Worm (Caenorhabditis elegans) whole organism, L4 larva: ENCODE results near the gene hot-2.

Experiments
- F26F4.8 ChIP-seq: fragments of 200-800 bp; sonication (Bioruptor generic); conservative IDR thresholded peaks from 2 replicates; pipeline ENCODE4 v1.3.6; 2022; ENCODE audit warnings: missing genetic modification characterization, missing compliant biosample characterization
- T26A8.4 ChIP-seq: fragments of 200-800 bp; sonication (Bioruptor generic); IDR thresholded peaks from 2 replicates; pipeline ENCODE4 v1.3.6; 2022; ENCODE audit warnings: missing genetic modification characterization, missing compliant biosample characterization
- aha-1 ChIP-seq: fragments of 150-350 bp; peaks from one replicate; lab custom pipeline; 2014; ENCODE audit warnings: missing biosample characterization, missing genetic modification characterization
- ama-1 ChIP-seq: fragments of 150-350 bp; optimal IDR thresholded peaks from 2 replicates; lab custom pipeline; 2014; ENCODE audit warnings: inconsistent platforms, mixed read lengths
- ceh-62 ChIP-seq: sonication (generic microtip); optimal IDR thresholded peaks from 2 replicates; lab custom pipeline; 2017; ENCODE audit warnings: missing biosample characterization, missing genetic modification characterization
- daf-16 ChIP-seq, 3 experiments: sonication (generic microtip); optimal IDR thresholded peaks; 2 replicates each; lab custom pipeline; 2016 to 2017; ENCODE audit warnings: missing genetic modification characterization in 3 of 3, missing genetic modification reagents in 3 of 3, mild to moderate bottlenecking in 2 of 3, missing compliant biosample characterization in 2 of 3, missing biosample characterization in 1 of 3, moderate library complexity in 1 of 3
- dmd-6 ChIP-seq: fragments of 200-800 bp; sonication (Bioruptor generic); IDR thresholded peaks from 2 replicates; pipeline ENCODE4 v1.3.6; 2022; ENCODE audit warnings: missing genetic modification reagents, missing genetic modification characterization, missing compliant biosample characterization
- egl-27 ChIP-seq: sonication (generic microtip); optimal IDR thresholded peaks from 3 replicates; lab custom pipeline; 2017; ENCODE audit warnings: missing biosample characterization, missing genetic modification reagents, missing genetic modification characterization
- fos-1 ChIP-seq: fragments of 150-350 bp; optimal IDR thresholded peaks from 2 replicates; lab custom pipeline; 2014; ENCODE audit warnings: missing biosample characterization, missing genetic modification characterization
- hif-1 ChIP-seq, 2 experiments: sonication (generic microtip); optimal IDR thresholded peaks; 2 replicates each; lab custom pipeline; 2016 to 2017; ENCODE audit warnings: missing compliant biosample characterization in 2 of 2, missing genetic modification characterization in 2 of 2, missing genetic modification reagents in 2 of 2, missing genotype in 2 of 2, mild to moderate bottlenecking in 1 of 2
- hlh-11 ChIP-seq: fragments of 200-800 bp; sonication (Bioruptor generic); optimal IDR thresholded peaks from 2 replicates; lab custom pipeline; 2018; ENCODE audit warnings: mild to moderate bottlenecking, missing genetic modification characterization, missing compliant biosample characterization
- hlh-30 ChIP-seq: sonication (generic microtip); optimal IDR thresholded peaks from 2 replicates; lab custom pipeline; 2017; ENCODE audit warnings: antibody characterized with exemption, mild to moderate bottlenecking, missing genetic modification characterization, missing compliant biosample characterization; ENCODE audit not compliant: insufficient read depth
- jun-1 ChIP-seq: fragments of 150-350 bp; optimal IDR thresholded peaks from 2 replicates; lab custom pipeline; 2014; ENCODE audit warnings: missing biosample characterization, missing genetic modification reagents, missing genetic modification characterization
- lin-1 ChIP-seq: fragments of 200-800 bp; sonication (Bioruptor generic); IDR thresholded peaks from 2 replicates; pipeline ENCODE4 v1.3.6; 2022; ENCODE audit warnings: missing genetic modification reagents, missing genetic modification characterization, missing compliant biosample characterization
- lin-13 ChIP-seq: fragments of 150-350 bp; optimal IDR thresholded peaks from 2 replicates; lab custom pipeline; 2014; ENCODE audit warnings: missing biosample characterization, missing genetic modification reagents, missing genetic modification characterization
- lin-38 ChIP-seq: fragments of 200-800 bp; sonication (Bioruptor generic); IDR thresholded peaks from 2 replicates; pipeline ENCODE4 v1.3.6; 2022; ENCODE audit warnings: missing genetic modification reagents, missing genetic modification characterization, missing compliant biosample characterization
- lin-39 ChIP-seq: fragments of 150-350 bp; optimal IDR thresholded peaks from 2 replicates; lab custom pipeline; 2014; ENCODE audit warnings: missing biosample characterization, missing genetic modification reagents, missing genetic modification characterization
- lsy-2 ChIP-seq, 2 experiments: fragments of 150-350 bp in 1 of 2; sonication (generic microtip) in 1 of 2; optimal IDR thresholded peaks; 2 replicates each; lab custom pipeline; 2014 to 2017; ENCODE audit warnings: missing biosample characterization in 2 of 2, missing genetic modification characterization in 2 of 2
- madf-5 ChIP-seq, 2 experiments: fragments of 200-800 bp; sonication (Bioruptor generic); IDR thresholded peaks; 2 replicates each; pipeline ENCODE4 v1.3.6; 2022; ENCODE audit warnings: missing compliant biosample characterization in 2 of 2, missing genetic modification characterization in 2 of 2
- mdl-1 ChIP-seq, 2 experiments: fragments of 150-350 bp in 1 of 2; sonication (generic microtip) in 1 of 2; optimal IDR thresholded peaks; 2 replicates each; lab custom pipeline; 2014 to 2017; ENCODE audit warnings: missing biosample characterization in 2 of 2, missing genetic modification characterization in 2 of 2
- mdt-29 ChIP-seq: fragments of 200-800 bp; sonication (Bioruptor generic); IDR thresholded peaks from 2 replicates; pipeline ENCODE4 v1.3.6; 2022; ENCODE audit warnings: missing genetic modification reagents, missing genetic modification characterization, missing compliant biosample characterization
- mep-1 ChIP-seq: fragments of 150-350 bp; sonication (generic microtip); optimal IDR thresholded peaks from 3 replicates; lab custom pipeline; 2014; ENCODE audit warnings: missing biosample characterization, missing genetic modification characterization
- mes-2 ChIP-seq: sonication (generic microtip); optimal IDR thresholded peaks from 2 replicates; lab custom pipeline; 2016; ENCODE audit warnings: missing genotype, mild to moderate bottlenecking, missing genetic modification characterization, missing compliant biosample characterization; ENCODE audit not compliant: poor library complexity, severe bottlenecking
- nhr-10 ChIP-seq: fragments of 150-350 bp; optimal IDR thresholded peaks from 2 replicates; lab custom pipeline; 2014; ENCODE audit warnings: missing biosample characterization, missing genetic modification characterization
- nhr-102 ChIP-seq: sonication (generic microtip); optimal IDR thresholded peaks from 2 replicates; lab custom pipeline; 2016; ENCODE audit warnings: mild to moderate bottlenecking, missing genetic modification characterization, moderate library complexity, missing compliant biosample characterization
- nhr-237 ChIP-seq: sonication (generic microtip); optimal IDR thresholded peaks from 2 replicates; lab custom pipeline; 2017; ENCODE audit warnings: missing biosample characterization, missing genetic modification characterization
- nhr-28 ChIP-seq: fragments of 150-350 bp; optimal IDR thresholded peaks from 2 replicates; lab custom pipeline; 2014; ENCODE audit warnings: missing biosample characterization, missing genetic modification characterization
- nhr-48 ChIP-seq: sonication (generic microtip); optimal IDR thresholded peaks from 2 replicates; lab custom pipeline; 2016; ENCODE audit warnings: mild to moderate bottlenecking, missing genetic modification characterization, missing compliant biosample characterization
- nhr-76 ChIP-seq: fragments of 150-350 bp; optimal IDR thresholded peaks from 2 replicates; lab custom pipeline; 2014; ENCODE audit warnings: missing biosample characterization, missing genetic modification characterization
- nhr-77 ChIP-seq: fragments of 150-350 bp; optimal IDR thresholded peaks from 2 replicates; lab custom pipeline; 2014; ENCODE audit warnings: missing biosample characterization, missing genetic modification characterization
- pha-4 ChIP-seq, 2 experiments: fragments of 150-350 bp in 1 of 2; fragments of 200-800 bp in 1 of 2; sonication (Bioruptor generic) in 1 of 2; IDR thresholded peaks in 1 of 2; optimal IDR thresholded peaks in 1 of 2; 2 replicates each; pipeline versions ENCODE4 v1.3.6 to Lab custom; 2014 to 2022; ENCODE audit warnings: missing genetic modification characterization in 2 of 2, missing genetic modification reagents in 2 of 2, missing biosample characterization in 1 of 2, missing compliant biosample characterization in 1 of 2
- rbr-2 ChIP-seq: sonication (generic microtip); optimal IDR thresholded peaks from 2 replicates; lab custom pipeline; 2016; ENCODE audit warnings: missing genotype, missing genetic modification characterization, missing compliant biosample characterization
- unc-62 ChIP-seq, 3 experiments: fragments of 150-350 bp in 1 of 3; sonication (generic microtip); optimal IDR thresholded peaks in 2 of 3; peaks in 1 of 3; 1 replicate in 1 of 3; 2 replicates in 2 of 3; lab custom pipeline; 2014 to 2017; ENCODE audit warnings: missing biosample characterization in 3 of 3, missing genetic modification characterization in 3 of 3, missing genetic modification reagents in 3 of 3, missing genotype in 1 of 3
- zip-11 ChIP-seq: fragments of 200-800 bp; sonication (Bioruptor generic); IDR thresholded peaks from 2 replicates; pipeline ENCODE4 v1.3.6; 2022; ENCODE audit warnings: missing genetic modification characterization, missing compliant biosample characterization
- zip-2 ChIP-seq: fragments of 150-350 bp; optimal IDR thresholded peaks from 2 replicates; lab custom pipeline; 2014; ENCODE audit warnings: missing biosample characterization, missing genetic modification characterization
- ztf-11 ChIP-seq: fragments of 150-350 bp; optimal IDR thresholded peaks from 2 replicates; lab custom pipeline; 2014; ENCODE audit warnings: missing biosample characterization, missing genetic modification characterization

hot-2 gene

ce11 chrV:19142595-19142994 lies 32.0 kb upstream of the hot-2 start (continued):
- no peak for TF ChIP-seq egl-27 (tag; lab: Kevin White, UChicago)
- TF ChIP-seq, all 104 proteins: peak for 12

DNA sequence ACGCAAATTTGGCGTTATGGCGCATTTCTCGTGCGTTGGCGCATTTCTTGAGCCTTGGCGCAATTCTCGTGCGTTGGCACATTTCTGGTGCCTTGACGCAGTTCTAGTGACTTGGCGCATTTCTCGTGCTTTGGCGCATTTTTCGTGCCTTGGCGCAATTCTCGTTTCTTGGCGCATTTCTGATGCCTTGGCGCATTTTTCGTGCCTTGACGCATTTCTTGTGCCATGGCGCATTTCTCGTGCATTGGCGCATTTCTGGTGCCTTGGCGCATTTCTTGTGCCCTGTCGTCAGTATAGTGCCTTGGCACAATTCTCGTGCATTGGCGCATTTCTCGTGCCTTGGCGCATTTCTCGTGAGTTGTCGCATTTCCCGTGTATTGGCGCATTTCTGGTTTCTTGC lies 26.2 kb upstream of the hot-2 start:
- no peak for TF ChIP-seq zip-2
- no peak for TF ChIP-seq lin-38
- TF ChIP-seq lin-39 (tag; lab: Kevin White, UChicago), result no peak

DNA sequence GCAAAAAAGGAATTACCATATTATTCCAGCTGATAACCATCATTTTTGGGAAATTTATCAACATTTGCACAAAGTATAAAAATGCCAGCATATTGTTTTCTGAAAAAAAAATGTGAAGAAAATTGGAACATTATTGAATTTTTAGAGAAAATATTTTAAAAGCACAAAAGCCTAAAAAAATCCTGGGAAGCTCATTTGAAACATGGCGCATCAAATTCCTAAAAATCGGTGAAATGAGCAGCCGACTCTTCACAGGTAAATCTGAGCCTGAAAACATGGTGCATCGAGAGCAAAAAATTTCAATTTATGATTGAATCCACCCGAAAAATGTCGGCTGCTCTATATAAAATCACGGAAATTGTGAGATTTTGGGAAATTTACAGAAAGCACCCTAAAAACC lies 25.5 kb upstream of the hot-2 start, which contains the start of gene Y39B6A.7:
Gene Y39B6A.7, minus strand, starts transcription at position 101 of the 400 bp plus-strand sequence.
- TF ChIP-seq lin-13 (GFP tag; lab: Kevin White, UChicago) (no peak), zip-2 (no peak), ama-1 (lab: Kevin White, UChicago) (no peak), ztf-11 (no peak), madf-5 (GFP tag; IDR thresholded peaks at IDR 0.05; lab: Robert Waterston, UW) (no peak)

- TF ChIP-seq unc-62 (GFP tag; optimal IDR thresholded peaks at IDR 0.05 in 1 of 2; lab: Kevin White, UChicago) (peak in 1 of 2 experiments; percentile 66), unc-62 (tag; optimal IDR thresholded peaks at IDR 0.05; lab: Kevin White, UChicago) (no peak), nhr-237 (no peak), hif-1 (tag; optimal IDR thresholded peaks at IDR 0.05; lab: Kevin White, UChicago) (no peak)
Observed at ce11 chrV:19152328-19152727, 22.2 kb upstream of the hot-2 start, which contains the start of gene Y39B6A.69. Y39B6A.69 (minus strand) TSS chrV:19152428.

DNA sequence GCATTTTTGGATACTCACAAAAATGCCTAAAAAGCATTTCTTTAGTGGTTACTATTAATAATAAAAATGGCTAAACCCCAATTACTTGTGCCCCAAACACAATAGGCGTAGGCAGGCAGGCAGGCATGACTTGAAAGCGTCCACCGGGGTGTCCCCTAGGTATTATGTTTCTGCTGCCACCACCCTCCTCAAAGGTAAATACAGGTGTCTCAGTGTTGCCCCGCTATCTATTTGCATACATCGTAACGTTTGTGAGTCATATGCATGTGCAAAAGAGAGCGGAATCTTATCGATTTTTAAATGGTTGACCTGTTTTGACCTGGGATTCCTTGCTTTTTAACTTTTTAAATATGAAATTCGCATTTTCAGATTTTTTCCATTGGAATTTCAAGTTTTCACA lies 21.3 kb upstream of the hot-2 start:
- TF ChIP-seq lsy-2 (tag; optimal IDR thresholded peaks at IDR 0.05; lab: Kevin White, UChicago) (no peak), hlh-11 (tag; lab: Kevin White, UChicago) (peak; percentile 27), aha-1 (tag; lab: Kevin White, UChicago) (peak; percentile 15), pha-4 (GFP tag; IDR thresholded peaks at IDR 0.05; lab: Robert Waterston, UW) (no peak), pha-4 (tag; optimal IDR thresholded peaks at IDR 0.05; lab: Kevin White, UChicago) (peak; percentile 75)

DNA sequence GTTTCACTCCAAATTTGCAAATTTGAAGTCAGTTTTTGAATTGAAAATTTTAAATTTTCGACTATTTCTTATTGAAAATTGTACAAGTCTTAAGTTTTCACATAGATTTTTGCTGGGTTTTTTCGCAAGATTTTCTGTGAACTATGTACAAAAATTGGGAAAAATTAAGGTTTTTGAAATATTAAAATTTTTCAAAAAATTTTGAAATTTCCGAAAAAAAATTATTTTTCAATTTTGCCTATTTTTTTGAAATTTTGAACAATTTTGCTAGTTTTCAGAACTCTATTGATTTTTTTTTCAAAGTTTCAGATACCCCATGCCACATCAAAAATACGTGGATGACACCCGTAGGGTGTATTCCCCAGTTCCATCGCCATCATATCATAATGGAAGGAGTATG lies 20.8 kb upstream of the hot-2 start, which contains the start of gene tsp-13:
Gene tsp-13, plus strand, starts transcription at position 301 of the 400 bp plus-strand sequence.
- no peak for TF ChIP-seq ceh-62 (tag; lab: Kevin White, UChicago)
- TF ChIP-seq, all 104 proteins: peak for 0

ce11 chrV:19158664-19159063 lies 15.9 kb upstream of the hot-2 start, which contains the start of gene Y39B6A.5:
Y39B6A.5 (minus strand) TSS chrV:19158877.
- TF ChIP-seq mdt-29 (GFP tag; lab: Robert Waterston, UW) (no peak), lin-1 (GFP tag; lab: Robert Waterston, UW) (peak; percentile 94), nhr-10 (peak; percentile 65), mes-2 (tag; lab: Kevin White, UChicago) (peak; percentile 81), T26A8.4 (no peak), hlh-11 (tag; lab: Kevin White, UChicago) (peak; percentile 90), fos-1 (tag; lab: Kevin White, UChicago) (peak; percentile 73), nhr-102 (tag; lab: Kevin White, UChicago) (peak; percentile 78), F26F4.8 (no peak), jun-1 (tag; lab: Kevin White, UChicago) (peak; percentile 48), mep-1 (tag; lab: Kevin White, UChicago) (peak; percentile 84), mdl-1 (tag; optimal IDR thresholded peaks at IDR 0.05; lab: Kevin White, UChicago) (peak in 1 of 2 experiments; percentile 53), hif-1 (tag; optimal IDR thresholded peaks at IDR 0.05; lab: Kevin White, UChicago) (peak in 1 of 2 experiments; percentile 46), hlh-30 (tag; lab: Kevin White, UChicago) (peak; percentile 30), lin-13 (GFP tag; lab: Kevin White, UChicago) (peak; percentile 83), lsy-2 (tag; optimal IDR thresholded peaks at IDR 0.05; lab: Kevin White, UChicago) (peak; percentile 9 to 68), zip-11 (GFP tag; lab: Robert Waterston, UW) (no peak), pha-4 (GFP tag; IDR thresholded peaks at IDR 0.05; lab: Robert Waterston, UW) (peak; percentile 64), pha-4 (tag; optimal IDR thresholded peaks at IDR 0.05; lab: Kevin White, UChicago) (peak; percentile 96), rbr-2 (tag; lab: Kevin White, UChicago) (peak; percentile 14), nhr-28 (peak; percentile 94), dmd-6 (GFP tag; lab: Robert Waterston, UW) (peak; percentile 95), zip-2 (peak; percentile 13), nhr-48 (tag; lab: Kevin White, UChicago) (peak; percentile 65), nhr-76 (tag; lab: Kevin White, UChicago) (no peak), nhr-77 (tag; lab: Kevin White, UChicago) (peak; percentile 93), daf-16 (GFP tag; optimal IDR thresholded peaks at IDR 0.05; lab: Kevin White, UChicago) (peak in 1 of 2 experiments; percentile 96), daf-16 (tag; optimal IDR thresholded peaks at IDR 0.05; lab: Kevin White, UChicago) (peak; percentile 100)
